Fruit fly (Drosophila melanogaster): ENCODE measurements around the gene CG45122.

The CG45122 gene

DNA sequence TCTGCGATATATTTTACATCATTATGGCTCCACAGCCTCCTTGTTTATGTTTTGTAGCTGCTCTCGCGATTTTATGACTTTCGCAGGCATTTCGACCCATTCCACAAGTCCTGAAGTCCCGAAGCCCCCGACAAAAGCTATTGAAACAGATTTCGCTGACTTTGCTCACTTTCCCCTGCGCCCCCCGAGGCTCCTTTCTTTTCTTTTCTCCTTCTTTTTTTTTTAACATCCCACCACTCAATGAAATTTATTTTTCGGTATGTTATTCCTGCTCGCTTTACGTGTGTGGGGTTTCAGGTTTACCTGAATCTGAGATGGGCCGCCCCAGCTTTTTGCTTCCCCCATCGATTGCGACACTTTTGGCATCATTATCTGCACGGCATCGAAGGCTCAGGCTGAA, 38.4 kb downstream of the CG45122 start:
- TF ChIP-seq gl (tag; optimal IDR thresholded peaks at IDR 0.05), result no peak
- TF ChIP-seq CG34367 (tag; optimal IDR thresholded peaks at IDR 0.05), result no peak
- no peak for TF ChIP-seq EcR (GFP tag; optimal IDR thresholded peaks at IDR 0.05)
- TF ChIP-seq CG13204 (GFP tag; optimal IDR thresholded peaks at IDR 0.05), result no peak
- TF ChIP-seq D1 (tag; optimal IDR thresholded peaks at IDR 0.05), result no peak
- no peak for TF ChIP-seq CG12605 (GFP tag; IDR thresholded peaks at IDR 0.05)
- no peak for TF ChIP-seq CG10348 (GFP tag; IDR thresholded peaks at IDR 0.05)
- TF ChIP-seq CG32121 (GFP tag; IDR thresholded peaks at IDR 0.05), result no peak
- TF ChIP-seq CG9948 (tag; optimal IDR thresholded peaks at IDR 0.05), result no peak
- TF ChIP-seq CG8159 (tag; optimal IDR thresholded peaks at IDR 0.05), result no peak
- no peak for TF ChIP-seq Pif1B (GFP tag; optimal IDR thresholded peaks at IDR 0.05)
- TF ChIP-seq fd96Ca (GFP tag; IDR thresholded peaks at IDR 0.05), result no peak
- TF ChIP-seq CG14655 (GFP tag; optimal IDR thresholded peaks at IDR 0.05), result no peak
- no peak for TF ChIP-seq CG17806 (tag; optimal IDR thresholded peaks at IDR 0.05)
- TF ChIP-seq Snoo (tag; optimal IDR thresholded peaks at IDR 0.05), result no peak
- no peak for TF ChIP-seq CG15710 (tag; optimal IDR thresholded peaks at IDR 0.05)
- no peak for TF ChIP-seq CG4496 (GFP tag; IDR thresholded peaks at IDR 0.05)
- TF ChIP-seq Pif1A (GFP tag; optimal IDR thresholded peaks at IDR 0.05), result no peak
- TF ChIP-seq CG8301 (tag; optimal IDR thresholded peaks at IDR 0.05), result no peak
- no peak for TF ChIP-seq rn (GFP tag; IDR thresholded peaks at IDR 0.05)

DNA sequence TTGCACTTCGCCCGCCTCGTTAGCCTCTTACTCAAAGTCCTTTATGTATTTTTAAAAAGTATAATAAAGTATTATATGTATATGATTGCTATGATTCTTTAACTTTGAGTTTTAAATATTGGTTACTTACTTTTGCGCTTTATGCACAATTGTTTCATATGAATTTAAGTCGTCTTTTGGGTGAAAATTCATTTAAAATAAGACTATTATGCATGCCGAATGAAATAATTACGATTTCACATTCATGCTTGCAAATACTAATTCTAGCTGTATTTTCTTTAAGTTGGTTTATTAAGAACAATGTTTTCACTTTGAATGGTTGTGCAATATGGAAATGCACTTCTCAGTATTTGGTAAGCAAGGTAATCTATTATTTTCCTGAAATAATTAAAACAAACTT, 42.0 kb downstream of the CG45122 start, which contains the start of gene CG43063:
Gene CG43063, plus strand, starts transcription at position 301 of the 400 bp plus-strand sequence.
- TF ChIP-seq CG8301 (tag; optimal IDR thresholded peaks at IDR 0.05) (no peak), CG10348 (GFP tag; IDR thresholded peaks at IDR 0.05) (no peak), CG13204 (GFP tag; optimal IDR thresholded peaks at IDR 0.05) (no peak), rn (GFP tag; IDR thresholded peaks at IDR 0.05) (no peak), CG4496 (GFP tag; IDR thresholded peaks at IDR 0.05) (no peak), CG12605 (GFP tag; IDR thresholded peaks at IDR 0.05) (no peak), Pif1A (GFP tag; optimal IDR thresholded peaks at IDR 0.05) (no peak), Snoo (tag; optimal IDR thresholded peaks at IDR 0.05) (no peak), CG32121 (GFP tag; IDR thresholded peaks at IDR 0.05) (no peak), Pif1B (GFP tag; optimal IDR thresholded peaks at IDR 0.05) (no peak), CG15710 (tag; optimal IDR thresholded peaks at IDR 0.05) (no peak), fd96Ca (GFP tag; IDR thresholded peaks at IDR 0.05) (no peak), gl (tag; optimal IDR thresholded peaks at IDR 0.05) (no peak), D1 (tag; optimal IDR thresholded peaks at IDR 0.05) (no peak), EcR (GFP tag; optimal IDR thresholded peaks at IDR 0.05) (no peak), CG8159 (tag; optimal IDR thresholded peaks at IDR 0.05) (no peak), Ets98B (GFP tag; IDR thresholded peaks at IDR 0.05) (no peak), CG9948 (tag; optimal IDR thresholded peaks at IDR 0.05) (no peak), CG34367 (tag; optimal IDR thresholded peaks at IDR 0.05) (no peak), CG17806 (tag; optimal IDR thresholded peaks at IDR 0.05) (no peak)

DNA sequence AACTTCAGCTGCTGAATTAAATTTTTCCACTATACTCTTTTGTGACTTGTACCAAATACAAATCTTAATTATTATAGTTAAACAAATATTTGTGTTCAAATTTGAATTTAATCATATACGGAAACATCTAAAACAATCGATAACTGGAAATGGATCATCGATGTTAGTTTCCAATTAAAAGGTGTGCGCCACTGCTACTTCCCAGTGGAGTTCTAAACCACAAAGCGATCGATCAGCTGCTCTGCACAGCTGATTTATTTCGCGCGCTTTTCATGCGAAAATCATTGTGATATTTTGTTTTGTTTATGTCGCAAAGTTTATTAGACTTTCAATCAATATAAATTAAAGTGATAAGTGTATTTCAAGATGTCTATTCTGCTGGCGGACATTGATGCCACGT, 44.4 kb downstream of the CG45122 start, which contains the start of gene timeout:
Gene timeout, plus strand, starts transcription at position 257 of the 400 bp plus-strand sequence.
- TF ChIP-seq D1 (tag; optimal IDR thresholded peaks at IDR 0.05), result peak; percentile 13
- TF ChIP-seq Pif1A (GFP tag; optimal IDR thresholded peaks at IDR 0.05), result no peak

DNA sequence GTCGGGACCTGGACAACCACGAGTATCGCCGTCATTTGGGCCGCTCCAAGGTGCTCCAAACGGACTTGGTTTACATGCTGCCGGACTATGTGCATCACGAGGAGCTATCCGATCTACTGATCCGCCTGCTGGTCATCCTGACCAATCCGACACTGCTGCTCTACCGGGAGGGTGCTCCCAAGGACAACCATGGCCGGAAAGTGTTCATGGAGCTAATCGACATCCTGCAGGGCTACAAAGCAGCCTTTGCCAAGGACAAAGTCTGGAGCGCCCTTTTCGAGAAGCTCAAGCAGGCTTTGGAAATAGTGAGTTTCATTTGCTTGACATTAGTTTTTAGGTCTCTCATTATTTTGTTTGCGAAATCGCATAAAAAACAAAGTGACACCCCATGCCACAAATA, 45.0 kb downstream of the CG45122 start, which contains the start of gene CG34308:
Gene CG34308, plus strand, starts transcription at position 301 of the 400 bp plus-strand sequence.
- no peak for TF ChIP-seq CG4496 (GFP tag; IDR thresholded peaks at IDR 0.05)
- no peak for TF ChIP-seq CG17806 (tag; optimal IDR thresholded peaks at IDR 0.05)
- TF ChIP-seq Pif1B (GFP tag; optimal IDR thresholded peaks at IDR 0.05), result no peak
- no peak for TF ChIP-seq CG12605 (GFP tag; IDR thresholded peaks at IDR 0.05)
- no peak for TF ChIP-seq Ets98B (GFP tag; IDR thresholded peaks at IDR 0.05)
- no peak for TF ChIP-seq fd96Ca (GFP tag; IDR thresholded peaks at IDR 0.05)
- no peak for TF ChIP-seq CG8301 (tag; optimal IDR thresholded peaks at IDR 0.05)
- TF ChIP-seq CG15710 (tag; optimal IDR thresholded peaks at IDR 0.05), result no peak
- no peak for TF ChIP-seq D1 (tag; optimal IDR thresholded peaks at IDR 0.05)
- no peak for TF ChIP-seq CG13204 (GFP tag; optimal IDR thresholded peaks at IDR 0.05)
- TF ChIP-seq Snoo (tag; optimal IDR thresholded peaks at IDR 0.05), result no peak
- TF ChIP-seq CG14655 (GFP tag; optimal IDR thresholded peaks at IDR 0.05), result no peak
- TF ChIP-seq CG8159 (tag; optimal IDR thresholded peaks at IDR 0.05), result no peak
- TF ChIP-seq gl (tag; optimal IDR thresholded peaks at IDR 0.05), result no peak
- TF ChIP-seq Pif1A (GFP tag; optimal IDR thresholded peaks at IDR 0.05), result no peak

DNA sequence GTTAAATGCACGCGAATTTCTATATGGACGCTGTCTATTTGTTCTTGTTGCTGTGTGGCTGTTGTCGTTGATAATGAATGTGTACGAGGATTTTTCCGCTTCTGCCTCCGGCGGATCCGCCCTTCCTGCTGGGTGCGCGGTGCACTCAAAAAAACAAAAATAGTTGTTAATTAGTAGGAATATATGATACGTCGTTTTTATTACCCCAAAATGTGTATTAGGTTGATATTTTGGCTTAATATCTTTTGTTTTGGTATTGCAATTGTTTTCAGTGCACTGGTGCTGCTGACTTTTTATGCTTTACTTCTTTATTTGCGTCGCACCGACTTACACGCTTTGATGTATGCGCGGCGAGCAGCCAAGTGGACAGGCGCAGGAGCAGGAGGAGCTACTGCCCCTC, 47.7 kb downstream of the CG45122 start:
- no peak for TF ChIP-seq CG10348 (GFP tag; IDR thresholded peaks at IDR 0.05)
- TF ChIP-seq CG8159 (tag; optimal IDR thresholded peaks at IDR 0.05), result peak; percentile 45
- peak; percentile 35; the same call in 1 of the 3 replicates for TF ChIP-seq CG4496 (GFP tag; IDR thresholded peaks at IDR 0.05)
- TF ChIP-seq CG15710 (tag; optimal IDR thresholded peaks at IDR 0.05), result peak; percentile 35
- no peak for TF ChIP-seq CG8301 (tag; optimal IDR thresholded peaks at IDR 0.05)
- TF ChIP-seq Pif1A (GFP tag; optimal IDR thresholded peaks at IDR 0.05), result peak; percentile 16
- peak; percentile 22 for TF ChIP-seq CG14655 (GFP tag; optimal IDR thresholded peaks at IDR 0.05)
- peak; percentile 15; the same call in 1 of the 2 replicates for TF ChIP-seq CG12605 (GFP tag; IDR thresholded peaks at IDR 0.05)

All from whole organism, pupa.